Fruit fly (Drosophila melanogaster): ENCODE data around the gene nau.

nau gene

DNA sequence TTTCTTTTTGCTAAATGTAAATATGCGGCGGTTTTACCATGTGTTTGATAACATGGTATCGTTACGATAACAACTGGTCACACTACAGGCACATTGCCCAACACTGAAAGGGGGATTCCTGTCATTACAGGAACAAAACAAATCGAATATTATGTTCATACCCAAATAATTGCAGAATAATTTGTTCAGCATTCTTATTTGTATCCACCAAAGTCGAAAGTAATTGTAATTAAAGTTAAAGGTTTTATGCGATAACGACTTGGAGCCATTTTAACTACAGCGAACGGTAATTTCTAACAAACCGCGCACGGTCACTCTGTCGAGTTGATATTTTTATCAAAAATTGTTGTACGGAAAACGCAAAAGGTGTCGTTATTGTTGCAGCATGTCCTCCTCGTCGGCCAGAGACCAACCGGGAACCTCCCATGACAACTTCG, 49.3 kb upstream of the nau start, which contains the start of the genes CG10214 and CG10375 (continued):
- TF ChIP-seq CG10431 (GFP tag; optimal IDR thresholded peaks at IDR 0.05), result no peak
- peak; percentile 26 for TF ChIP-seq fd96Cb (tag; optimal IDR thresholded peaks at IDR 0.05)
- peak; percentile 53 for TF ChIP-seq CG13123 (GFP tag; optimal IDR thresholded peaks at IDR 0.05)
- peak; percentile 53 for TF ChIP-seq CG18619 (GFP tag; optimal IDR thresholded peaks at IDR 0.05)
- peak; percentile 25 for TF ChIP-seq CG10543 (GFP tag; optimal IDR thresholded peaks at IDR 0.05)
- peak; percentile 23 for TF ChIP-seq kni (GFP tag; optimal IDR thresholded peaks at IDR 0.05)
- peak; percentile 66 for TF ChIP-seq CG9817 (tag; optimal IDR thresholded peaks at IDR 0.05)
- peak; percentile 90 for TF ChIP-seq CHES-1-like (GFP tag; optimal IDR thresholded peaks at IDR 0.05)
- peak; percentile 10; the same call in 1 of the 2 replicates for TF ChIP-seq ara (GFP tag; IDR thresholded peaks at IDR 0.05)
- peak; percentile 98 for TF ChIP-seq CG9797 (GFP tag; optimal IDR thresholded peaks at IDR 0.05)
- TF ChIP-seq fd3F (GFP tag; optimal IDR thresholded peaks at IDR 0.05), result peak; percentile 42
- TF ChIP-seq cato (GFP tag; optimal IDR thresholded peaks at IDR 0.05; ENCODE audit: borderline replicate concordance), result peak; percentile 69
- TF ChIP-seq CG17912 (GFP tag; optimal IDR thresholded peaks at IDR 0.05), result peak; percentile 8
- peak; percentile 84 for TF ChIP-seq Antp (GFP tag; optimal IDR thresholded peaks at IDR 0.05)
- peak; percentile 69 for TF ChIP-seq CG9932 (GFP tag; IDR thresholded peaks at IDR 0.05)
- TF ChIP-seq Dref (GFP tag; IDR thresholded peaks at IDR 0.05), result peak; percentile 49
- TF ChIP-seq da (GFP tag; optimal IDR thresholded peaks at IDR 0.05), result peak; percentile 71
- TF ChIP-seq HLH4C (GFP tag; IDR thresholded peaks at IDR 0.05; ENCODE audit: partially characterized antibody), result no peak; the same call in 2 of the 3 replicates
- TF ChIP-seq NC2α (GFP tag; optimal IDR thresholded peaks at IDR 0.05), result peak; percentile 67
- TF ChIP-seq CG7357 (GFP tag; IDR thresholded peaks at IDR 0.05), result no peak; the same call in 2 of the 3 replicates
- TF ChIP-seq fu2 (GFP tag; optimal IDR thresholded peaks at IDR 0.05), result peak; percentile 79
- TF ChIP-seq Scr (GFP tag; IDR thresholded peaks at IDR 0.05; ENCODE audit: partially characterized antibody), result peak; percentile 52
- TF ChIP-seq Sry-δ (GFP tag; optimal IDR thresholded peaks at IDR 0.05), result peak; percentile 78
- TF ChIP-seq fd64A (GFP tag; optimal IDR thresholded peaks at IDR 0.05), result no peak
- TF ChIP-seq H15 (GFP tag; IDR thresholded peaks at IDR 0.05), result no peak
- no peak for TF ChIP-seq CG5180 (GFP tag; optimal IDR thresholded peaks at IDR 0.05)
- TF ChIP-seq CG2202 (tag; optimal IDR thresholded peaks at IDR 0.05), result peak; percentile 32
- no peak for TF ChIP-seq MTF-1 (GFP tag; optimal IDR thresholded peaks at IDR 0.05; ENCODE audit: borderline replicate concordance)
- TF ChIP-seq CG3407 (GFP tag; optimal IDR thresholded peaks at IDR 0.05), result no peak
- peak; percentile 73 for TF ChIP-seq CG18764 (GFP tag; optimal IDR thresholded peaks at IDR 0.05)
- TF ChIP-seq Lhr (GFP tag; optimal IDR thresholded peaks at IDR 0.05), result peak; percentile 53
- TF ChIP-seq CG10462 (GFP tag; optimal IDR thresholded peaks at IDR 0.05), result peak; percentile 71
- TF ChIP-seq br (optimal IDR thresholded peaks at IDR 0.05), result no peak
- peak; percentile 62; the same call in 1 of the 2 replicates for TF ChIP-seq Xrp1 (GFP tag; IDR thresholded peaks at IDR 0.05)
- TF ChIP-seq CG15479 (GFP tag; optimal IDR thresholded peaks at IDR 0.05), result peak; percentile 8
- no peak for TF ChIP-seq cg (GFP tag; optimal IDR thresholded peaks at IDR 0.05)
- TF ChIP-seq CG17361 (GFP tag; IDR thresholded peaks at IDR 0.05), result peak; percentile 79
- no peak for TF ChIP-seq CG6254 (GFP tag; optimal IDR thresholded peaks at IDR 0.05)
- peak; percentile 85 for TF ChIP-seq row (GFP tag; IDR thresholded peaks at IDR 0.05)
- no peak for TF ChIP-seq Deaf1 (tag; optimal IDR thresholded peaks at IDR 0.05)
- TF ChIP-seq CG2889 (GFP tag; IDR thresholded peaks at IDR 0.05), result 0 out of 3 replicates have a peak, but pooled peaks have one; percentile 36
- peak; percentile 57; the same call in 1 of the 2 replicates for TF ChIP-seq CG9215 (GFP tag; IDR thresholded peaks at IDR 0.05)
